Worm (Caenorhabditis elegans) whole organism, L4/young adult: ENCODE results near the gene bris-1.

Experiments used
- W03F9.2 ChIP-seq: fragments of 150-350 bp; optimal IDR thresholded peaks from 2 replicates; lab custom pipeline; 2014; ENCODE audit warnings: missing biosample characterization, missing genetic modification characterization
- dao-5 ChIP-seq: sonication (generic microtip); optimal IDR thresholded peaks from 2 replicates; lab custom pipeline; 2016; ENCODE audit warnings: missing genotype, missing genetic modification characterization, moderate library complexity, missing compliant biosample characterization
- him-1 ChIP-seq: sonication (generic microtip); optimal IDR thresholded peaks from 2 replicates; lab custom pipeline; 2016; ENCODE audit warnings: missing genotype, missing genetic modification reagents, missing genetic modification characterization, missing compliant biosample characterization

DNA sequence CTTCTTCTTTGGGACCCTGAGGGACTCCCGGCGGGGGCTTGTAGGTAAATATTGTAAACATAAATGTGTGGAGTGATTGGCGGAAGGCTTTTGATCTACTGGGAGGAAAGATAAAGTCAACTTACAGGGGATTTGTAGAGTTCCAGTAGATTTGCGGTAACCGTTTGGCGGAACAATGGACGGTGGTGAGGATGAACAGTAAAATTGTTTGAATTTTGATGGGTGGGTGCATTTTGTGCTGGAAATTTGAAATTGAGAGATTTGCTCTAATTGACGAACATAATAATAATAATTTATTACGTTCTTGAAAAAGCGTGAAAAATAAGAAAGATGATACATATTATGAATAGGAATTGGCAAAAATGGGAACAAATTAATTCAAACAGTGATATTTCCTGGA lies 52.5 kb downstream of the bris-1 start, which contains the start of gene vab-2:
- TF ChIP-seq him-1 (tag; lab: Kevin White, UChicago) (no peak), dao-5 (no peak), W03F9.2 (tag; lab: Kevin White, UChicago) (no peak)
